Worm (Caenorhabditis elegans): ENCODE results near the gene Y16B4A.2.

Y16B4A.2 gene

ce11 chrX:14768989-14769388 lies 2.7 kb downstream of the Y16B4A.2 start:
- TF ChIP-seq med-1 (GFP tag; optimal IDR thresholded peaks at IDR 0.05; ENCODE audit: insufficient read depth): no peak
- TF ChIP-seq cog-1 (tag; optimal IDR thresholded peaks at IDR 0.05): no peak
- TF ChIP-seq ref-1 (GFP tag; conservative IDR thresholded peaks at IDR 0.05): no peak
- TF ChIP-seq T22C8.4 (GFP tag; IDR thresholded peaks at IDR 0.05): no peak
- TF ChIP-seq tab-1 (GFP tag; IDR thresholded peaks at IDR 0.05): no peak
- no peak for TF ChIP-seq klf-2 (GFP tag; conservative IDR thresholded peaks at IDR 0.05)
- no peak for TF ChIP-seq ztf-29 (GFP tag; IDR thresholded peaks at IDR 0.05)
- no peak for TF ChIP-seq ztf-23 (GFP tag; IDR thresholded peaks at IDR 0.05)
- TF ChIP-seq flt-1 (GFP tag; IDR thresholded peaks at IDR 0.05): no peak

- no peak for TF ChIP-seq tab-1 (GFP tag; IDR thresholded peaks at IDR 0.05)
- peak; percentile 40; the same call in 1 of the 2 replicates for TF ChIP-seq ztf-23 (GFP tag; IDR thresholded peaks at IDR 0.05)
- no peak for TF ChIP-seq cog-1 (tag; optimal IDR thresholded peaks at IDR 0.05)
These were observed 3.8 kb downstream of the Y16B4A.2 start for ce11 chrX:14767813-14768212.

- no peak for TF ChIP-seq med-1 (GFP tag; optimal IDR thresholded peaks at IDR 0.05; ENCODE audit: insufficient read depth)
- TF ChIP-seq T22C8.4 (GFP tag; IDR thresholded peaks at IDR 0.05): no peak
- TF ChIP-seq klf-2 (GFP tag; conservative IDR thresholded peaks at IDR 0.05): no peak
- TF ChIP-seq tab-1 (GFP tag; IDR thresholded peaks at IDR 0.05): no peak
- TF ChIP-seq ref-1 (GFP tag; conservative IDR thresholded peaks at IDR 0.05): no peak
- TF ChIP-seq flt-1 (GFP tag; IDR thresholded peaks at IDR 0.05): no peak
- TF ChIP-seq ztf-23 (GFP tag; IDR thresholded peaks at IDR 0.05): no peak
- TF ChIP-seq ztf-29 (GFP tag; IDR thresholded peaks at IDR 0.05): no peak
- no peak for TF ChIP-seq cog-1 (tag; optimal IDR thresholded peaks at IDR 0.05)
These were observed 10.6 kb downstream of the Y16B4A.2 start, which contains the start of gene C05G5.5 for ce11 chrX:14761021-14761420. Gene C05G5.5 (minus strand): TSS chrX:14761121.

- no peak for TF ChIP-seq ztf-29 (GFP tag; IDR thresholded peaks at IDR 0.05)
- no peak for TF ChIP-seq ztf-23 (GFP tag; IDR thresholded peaks at IDR 0.05)
These were observed 11.5 kb downstream of the Y16B4A.2 start for ce11 chrX:14760166-14760565.

DNA sequence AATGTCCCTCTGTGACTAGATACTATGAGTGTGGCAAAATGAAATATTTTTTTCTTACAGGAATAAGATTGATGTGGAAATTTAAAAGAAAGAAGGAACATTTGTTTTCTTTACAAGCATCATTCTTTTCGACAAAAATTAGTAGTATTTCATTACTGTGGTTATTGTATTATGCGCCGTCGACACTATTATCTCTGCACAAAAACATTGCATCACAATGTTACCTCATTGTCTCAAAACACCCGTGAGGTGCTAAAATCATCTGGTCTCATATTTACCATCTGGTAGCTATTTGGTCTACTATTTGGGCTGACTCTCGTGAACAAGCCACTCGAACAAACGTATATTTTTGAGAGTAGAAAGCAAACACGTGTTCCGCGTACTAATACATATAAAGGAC lies 12.1 kb downstream of the Y16B4A.2 start:
- TF ChIP-seq cog-1 (tag; optimal IDR thresholded peaks at IDR 0.05) (no peak), klf-2 (GFP tag; conservative IDR thresholded peaks at IDR 0.05) (no peak), med-1 (GFP tag; optimal IDR thresholded peaks at IDR 0.05; ENCODE audit: insufficient read depth) (no peak), tab-1 (GFP tag; IDR thresholded peaks at IDR 0.05) (no peak), T22C8.4 (GFP tag; IDR thresholded peaks at IDR 0.05) (no peak), ztf-23 (GFP tag; IDR thresholded peaks at IDR 0.05) (no peak), ztf-29 (GFP tag; IDR thresholded peaks at IDR 0.05) (no peak), ref-1 (GFP tag; conservative IDR thresholded peaks at IDR 0.05) (no peak), flt-1 (GFP tag; IDR thresholded peaks at IDR 0.05) (no peak)

DNA sequence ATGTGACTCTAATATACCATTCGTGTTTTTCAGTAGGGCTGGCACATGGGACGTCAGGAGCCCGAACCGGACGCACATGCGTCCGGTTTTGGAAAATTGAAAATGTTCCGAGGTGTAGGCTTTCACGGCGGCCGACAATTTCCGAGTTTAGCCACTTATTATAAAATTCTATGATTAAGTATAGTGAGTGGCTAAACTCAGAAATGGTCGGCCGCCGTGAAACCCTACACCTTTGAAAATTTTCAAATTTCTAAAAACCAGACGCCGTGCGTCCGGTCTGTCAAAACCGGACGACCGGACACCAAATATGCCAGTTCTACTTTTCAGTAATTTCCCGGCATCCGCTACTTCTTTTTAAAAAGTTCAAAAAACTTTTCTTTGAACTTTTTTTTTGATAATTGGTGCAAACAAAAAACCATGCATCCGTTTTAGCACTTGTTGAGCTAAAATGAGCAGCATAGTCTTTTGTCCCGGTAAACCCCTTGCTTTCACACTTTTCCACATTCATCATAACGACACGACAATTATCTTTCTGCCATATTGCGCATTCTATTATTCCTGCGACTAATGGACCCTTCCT lies 13.9 kb downstream of the Y16B4A.2 start:
- no peak for TF ChIP-seq klf-2 (GFP tag; conservative IDR thresholded peaks at IDR 0.05)
- no peak for TF ChIP-seq cog-1 (tag; optimal IDR thresholded peaks at IDR 0.05)
- no peak for TF ChIP-seq flt-1 (GFP tag; IDR thresholded peaks at IDR 0.05)

DNA sequence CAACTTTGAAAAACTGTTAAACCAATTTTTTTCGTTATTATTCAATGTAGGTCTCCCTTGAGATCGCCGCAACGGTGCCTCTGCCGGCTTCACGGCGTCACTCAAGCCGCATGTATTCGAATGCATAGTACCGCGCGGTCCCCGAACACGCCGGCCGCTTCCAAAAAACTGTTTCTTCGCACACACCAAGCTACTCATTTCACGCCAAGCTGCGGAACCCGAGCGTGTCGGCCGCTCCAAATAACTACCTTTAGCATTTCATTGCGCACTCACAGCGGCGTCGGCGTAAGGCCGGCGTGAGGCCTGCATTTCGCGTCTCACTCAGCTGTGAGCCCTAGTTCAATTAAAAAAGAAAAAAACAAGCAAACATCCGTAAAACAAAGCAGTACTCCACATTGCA lies 15.0 kb downstream of the Y16B4A.2 start:
- TF ChIP-seq flt-1 (GFP tag; IDR thresholded peaks at IDR 0.05): no peak
- no peak for TF ChIP-seq ref-1 (GFP tag; conservative IDR thresholded peaks at IDR 0.05)
- TF ChIP-seq tab-1 (GFP tag; IDR thresholded peaks at IDR 0.05): no peak
- 0 out of 2 replicates have a peak, but pooled peaks have one; percentile 9 for TF ChIP-seq T22C8.4 (GFP tag; IDR thresholded peaks at IDR 0.05)

ce11 chrX:14755847-14756246 lies 15.8 kb downstream of the Y16B4A.2 start:
- TF ChIP-seq ztf-23 (GFP tag; IDR thresholded peaks at IDR 0.05): no peak
- no peak for TF ChIP-seq flt-1 (GFP tag; IDR thresholded peaks at IDR 0.05)
- no peak for TF ChIP-seq cog-1 (tag; optimal IDR thresholded peaks at IDR 0.05)
- no peak for TF ChIP-seq med-1 (GFP tag; optimal IDR thresholded peaks at IDR 0.05; ENCODE audit: insufficient read depth)
- TF ChIP-seq ref-1 (GFP tag; conservative IDR thresholded peaks at IDR 0.05): no peak
- TF ChIP-seq T22C8.4 (GFP tag; IDR thresholded peaks at IDR 0.05): no peak
- TF ChIP-seq ztf-29 (GFP tag; IDR thresholded peaks at IDR 0.05): no peak
- no peak for TF ChIP-seq klf-2 (GFP tag; conservative IDR thresholded peaks at IDR 0.05)
- no peak for TF ChIP-seq tab-1 (GFP tag; IDR thresholded peaks at IDR 0.05)

DNA sequence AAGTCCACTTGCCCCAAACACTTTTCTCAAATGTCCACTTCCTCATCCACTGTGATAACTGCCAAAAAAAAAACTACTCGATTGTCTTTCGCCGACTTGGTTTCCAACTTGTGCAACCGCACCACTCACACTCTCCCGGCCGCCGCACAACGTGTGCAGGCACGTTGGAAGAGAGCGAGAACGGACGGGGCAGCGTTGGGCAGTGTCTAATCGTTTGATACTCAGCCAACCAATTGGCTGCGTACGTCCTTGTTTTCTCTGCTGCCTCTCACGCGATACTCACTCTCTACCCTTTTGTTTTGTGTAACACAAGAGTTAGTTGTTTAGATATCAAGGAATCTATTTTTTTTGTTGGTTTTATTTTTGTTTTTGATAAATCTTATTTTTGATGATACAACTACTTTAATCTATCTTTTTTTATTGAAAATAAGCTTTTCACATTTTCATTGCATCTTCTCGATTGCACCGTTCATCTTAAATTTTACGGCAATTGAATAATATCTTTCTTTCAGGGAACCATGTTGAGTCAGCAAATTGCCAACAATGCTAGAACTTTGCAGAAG lies 18.1 kb downstream of the Y16B4A.2 start, which contains the start of gene sucl-1:
Gene sucl-1 (plus strand): TSS at position 513 of the 563 bp plus-strand sequence.
- TF ChIP-seq klf-2 (GFP tag; conservative IDR thresholded peaks at IDR 0.05) (no peak), T22C8.4 (GFP tag; IDR thresholded peaks at IDR 0.05) (no peak), ztf-29 (GFP tag; IDR thresholded peaks at IDR 0.05) (no peak), med-1 (GFP tag; optimal IDR thresholded peaks at IDR 0.05; ENCODE audit: insufficient read depth) (no peak), ref-1 (GFP tag; conservative IDR thresholded peaks at IDR 0.05) (no peak), ztf-23 (GFP tag; IDR thresholded peaks at IDR 0.05) (peak; percentile 67; the same call in 1 of the 2 replicates), cog-1 (tag; optimal IDR thresholded peaks at IDR 0.05) (peak; percentile 80), flt-1 (GFP tag; IDR thresholded peaks at IDR 0.05) (no peak), tab-1 (GFP tag; IDR thresholded peaks at IDR 0.05) (0 out of 2 replicates have a peak, but pooled peaks have one; percentile 67)

ce11 chrX:14751911-14752310 lies 19.7 kb downstream of the Y16B4A.2 start, which contains the start of gene C05G5.3:
Gene C05G5.3 (minus strand): TSS chrX:14752011.
- no peak for TF ChIP-seq ztf-23 (GFP tag; IDR thresholded peaks at IDR 0.05)
- no peak for TF ChIP-seq ref-1 (GFP tag; conservative IDR thresholded peaks at IDR 0.05)
- TF ChIP-seq med-1 (GFP tag; optimal IDR thresholded peaks at IDR 0.05; ENCODE audit: insufficient read depth): no peak
- TF ChIP-seq ztf-29 (GFP tag; IDR thresholded peaks at IDR 0.05): no peak
- TF ChIP-seq cog-1 (tag; optimal IDR thresholded peaks at IDR 0.05): no peak
- no peak for TF ChIP-seq flt-1 (GFP tag; IDR thresholded peaks at IDR 0.05)
- TF ChIP-seq klf-2 (GFP tag; conservative IDR thresholded peaks at IDR 0.05): no peak
- TF ChIP-seq T22C8.4 (GFP tag; IDR thresholded peaks at IDR 0.05): no peak
- TF ChIP-seq tab-1 (GFP tag; IDR thresholded peaks at IDR 0.05): no peak
